Fruit fly (Drosophila melanogaster): ENCODE measurements around the gene CG31709.

The CG31709 gene

DNA sequence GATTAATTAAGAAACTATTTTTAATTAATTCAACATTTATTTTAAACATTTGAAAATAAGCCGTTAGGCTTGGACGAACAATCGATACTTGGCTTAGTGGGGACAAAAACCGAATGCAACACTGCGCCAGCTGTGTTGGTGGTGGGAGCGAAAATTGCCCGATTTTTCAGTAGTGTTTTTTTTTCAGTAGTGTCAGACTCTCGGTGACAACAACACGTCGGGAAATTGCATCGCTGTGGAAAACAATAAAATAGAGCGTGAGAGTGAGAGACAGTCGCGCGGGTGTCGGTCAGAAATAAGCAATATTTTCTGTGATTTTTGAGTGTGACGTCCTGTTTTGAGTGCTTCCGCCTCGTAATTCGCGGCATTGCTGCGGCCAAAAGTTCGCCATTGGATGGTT, 37.2 kb upstream of the CG31709 start (continued):
- peak; percentile 87 for TF ChIP-seq Lhr (GFP tag; optimal IDR thresholded peaks at IDR 0.05)
- peak; percentile 25 for TF ChIP-seq NfI (GFP tag; optimal IDR thresholded peaks at IDR 0.05)
- TF ChIP-seq CG5953 (GFP tag; IDR thresholded peaks at IDR 0.05): no peak; the same call in 1 of the 2 replicates
- TF ChIP-seq ash1 (GFP tag; optimal IDR thresholded peaks at IDR 0.05): no peak
- TF ChIP-seq CG14965 (GFP tag; optimal IDR thresholded peaks at IDR 0.05; ENCODE audit: borderline replicate concordance): no peak
- peak; percentile 76 for TF ChIP-seq CG15514 (GFP tag; optimal IDR thresholded peaks at IDR 0.05)
- peak; percentile 82 for TF ChIP-seq sens (GFP tag)
- TF ChIP-seq CG8924 (tag; optimal IDR thresholded peaks at IDR 0.05): peak; percentile 19
- peak; percentile 25 for TF ChIP-seq ems (GFP tag; optimal IDR thresholded peaks at IDR 0.05)
- no peak for TF ChIP-seq btn (GFP tag; optimal IDR thresholded peaks at IDR 0.05)
- TF ChIP-seq CG14710 (tag; optimal IDR thresholded peaks at IDR 0.05): peak; percentile 64
- TF ChIP-seq twi (tag; optimal IDR thresholded peaks at IDR 0.05): no peak
- no peak for TF ChIP-seq jigr1 (GFP tag; IDR thresholded peaks at IDR 0.05)
- TF ChIP-seq CG14441 (GFP tag; IDR thresholded peaks at IDR 0.05): peak; percentile 16; the same call in 1 of the 2 replicates
- peak; percentile 55; the same call in 1 of the 2 replicates for TF ChIP-seq Atf6 (GFP tag; IDR thresholded peaks at IDR 0.05)
- TF ChIP-seq slp2 (GFP tag; optimal IDR thresholded peaks at IDR 0.05): no peak
- TF ChIP-seq ken (GFP tag; IDR thresholded peaks at IDR 0.05): peak; percentile 45; the same call in 1 of the 3 replicates
- TF ChIP-seq gce (GFP tag; IDR thresholded peaks at IDR 0.05): 0 out of 3 replicates have a peak, but pooled peaks have one; percentile 36
- TF ChIP-seq cad (GFP tag; optimal IDR thresholded peaks at IDR 0.05): no peak
- peak; percentile 0 for TF ChIP-seq MTF-1 (GFP tag; optimal IDR thresholded peaks at IDR 0.05; ENCODE audit: borderline replicate concordance)
- peak; percentile 21 for TF ChIP-seq CG4424 (GFP tag; optimal IDR thresholded peaks at IDR 0.05)
- peak; percentile 69 for TF ChIP-seq CG34224 (GFP tag; IDR thresholded peaks at IDR 0.05; ENCODE audit: partially characterized antibody)
- peak; percentile 71 for TF ChIP-seq slbo (GFP tag; IDR thresholded peaks at IDR 0.05)
- TF ChIP-seq CG10366 (GFP tag; IDR thresholded peaks at IDR 0.05): peak; percentile 16; the same call in 1 of the 2 replicates
- peak; percentile 60 for TF ChIP-seq CG17328 (GFP tag; IDR thresholded peaks at IDR 0.05)
- TF ChIP-seq H2.0 (GFP tag; IDR thresholded peaks at IDR 0.05): peak; percentile 45; the same call in 1 of the 2 replicates
- TF ChIP-seq kah (GFP tag; optimal IDR thresholded peaks at IDR 0.05): no peak
- TF ChIP-seq p53 (GFP tag; optimal IDR thresholded peaks at IDR 0.05): no peak
- TF ChIP-seq her (GFP tag; optimal IDR thresholded peaks at IDR 0.05): peak; percentile 74
- peak; percentile 86 for TF ChIP-seq vvl (GFP tag; IDR thresholded peaks at IDR 0.05)
- TF ChIP-seq CG32767 (GFP tag; IDR thresholded peaks at IDR 0.05): no peak
- no peak for TF ChIP-seq Oaz (GFP tag; IDR thresholded peaks at IDR 0.05)
- no peak for TF ChIP-seq D19A (tag; optimal IDR thresholded peaks at IDR 0.05)
- TF ChIP-seq fd3F (GFP tag; optimal IDR thresholded peaks at IDR 0.05): no peak
- TF ChIP-seq Six4 (GFP tag; optimal IDR thresholded peaks at IDR 0.05): no peak
- TF ChIP-seq Neu2 (GFP tag; optimal IDR thresholded peaks at IDR 0.05; ENCODE audit: borderline replicate concordance): peak; percentile 82
- TF ChIP-seq B-H2 (GFP tag; optimal IDR thresholded peaks at IDR 0.05): peak; percentile 68
- TF ChIP-seq CG9437 (GFP tag; optimal IDR thresholded peaks at IDR 0.05): no peak
- TF ChIP-seq CG1647 (GFP tag; optimal IDR thresholded peaks at IDR 0.05): no peak
- peak; percentile 51 for TF ChIP-seq lab (GFP tag; optimal IDR thresholded peaks at IDR 0.05)
- peak; percentile 88 for TF ChIP-seq HmgZ (tag; optimal IDR thresholded peaks at IDR 0.05)
- no peak for TF ChIP-seq CG10274 (GFP tag; optimal IDR thresholded peaks at IDR 0.05)
- peak; percentile 63 for TF ChIP-seq inv (GFP tag; IDR thresholded peaks at IDR 0.05; ENCODE audit: partially characterized antibody)
- TF ChIP-seq CG2116 (GFP tag; optimal IDR thresholded peaks at IDR 0.05): peak; percentile 100
- TF ChIP-seq CG2875 (GFP tag; optimal IDR thresholded peaks at IDR 0.05): peak; percentile 14
- peak; percentile 55 for TF ChIP-seq CG17912 (GFP tag; optimal IDR thresholded peaks at IDR 0.05)
- TF ChIP-seq bab2 (GFP tag; optimal IDR thresholded peaks at IDR 0.05): no peak
- peak; percentile 32; the same call in 1 of the 2 replicates for TF ChIP-seq tna (GFP tag; IDR thresholded peaks at IDR 0.05; ENCODE audit: partially characterized antibody)
- TF ChIP-seq wor (GFP tag; IDR thresholded peaks at IDR 0.05): no peak
- peak; percentile 68 for TF ChIP-seq CG2120 (GFP tag; optimal IDR thresholded peaks at IDR 0.05)
- peak; percentile 5 for TF ChIP-seq CG8388 (GFP tag; optimal IDR thresholded peaks at IDR 0.05)

All from whole organism, embryonic.